Worm (Caenorhabditis elegans): Measurements from ENCODE around the gene ZK381.62.

Gene ZK381.62

DNA sequence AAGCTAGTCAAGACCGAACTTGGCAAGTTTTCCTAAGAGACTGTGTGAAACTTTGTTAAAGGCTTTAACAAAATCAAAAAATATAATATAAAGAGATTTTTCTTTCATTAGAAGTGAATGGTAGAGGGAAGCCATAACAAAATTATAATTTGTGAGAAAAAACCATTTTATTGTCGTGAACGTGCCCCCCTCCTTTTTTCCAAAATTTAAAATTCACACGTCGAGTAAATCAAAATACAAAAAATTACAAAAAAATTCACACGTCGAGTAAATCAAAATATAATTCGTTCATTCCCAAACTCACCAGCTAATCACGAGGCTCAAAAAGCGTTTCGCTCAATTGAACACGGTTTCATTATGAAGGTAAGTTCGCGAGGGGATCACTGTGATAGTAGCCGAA lies 38.4 kb upstream of the ZK381.62 start, which contains the start of gene C25A8.2 (continued):
- no peak for TF ChIP-seq daf-12 (tag; optimal IDR thresholded peaks at IDR 0.05)

DNA sequence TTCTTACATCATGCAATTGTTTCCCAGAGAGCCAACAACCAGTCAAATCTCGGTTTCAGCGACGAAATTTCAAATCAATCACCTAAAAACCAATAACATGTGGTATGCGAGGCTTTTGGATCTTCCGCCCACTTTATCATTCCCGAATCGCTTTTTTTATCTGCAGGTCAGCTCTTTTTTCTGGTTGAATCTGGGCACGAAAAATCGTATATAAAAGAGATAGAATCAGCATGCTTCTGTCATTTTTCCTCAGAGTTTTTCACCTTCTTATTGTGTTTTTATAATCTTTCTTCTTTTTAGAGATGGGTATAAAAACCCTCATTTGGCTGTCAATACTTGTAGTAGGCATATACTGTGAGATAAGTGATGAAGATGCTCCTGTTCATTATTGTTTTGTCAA lies 32.2 kb upstream of the ZK381.62 start, which contains the start of gene cht-3:
Gene cht-3, plus strand, starts transcription at position 301 of the 400 bp plus-strand sequence.
- TF ChIP-seq zfp-2 (tag; optimal IDR thresholded peaks at IDR 0.05) (no peak), egl-27 (tag; optimal IDR thresholded peaks at IDR 0.05) (no peak), attf-4 (tag; optimal IDR thresholded peaks at IDR 0.05) (no peak), lin-29 (GFP tag; IDR thresholded peaks at IDR 0.05) (no peak), lim-7 (GFP tag; IDR thresholded peaks at IDR 0.05) (no peak), lsy-2 (tag; optimal IDR thresholded peaks at IDR 0.05) (no peak), nhr-41 (GFP tag; IDR thresholded peaks at IDR 0.05) (no peak), nhr-102 (tag; optimal IDR thresholded peaks at IDR 0.05) (no peak), pqm-1 (tag; optimal IDR thresholded peaks at IDR 0.05) (no peak), zag-1 (tag; optimal IDR thresholded peaks at IDR 0.05) (no peak), lin-1 (GFP tag; IDR thresholded peaks at IDR 0.05) (no peak), unc-62 (GFP tag; optimal IDR thresholded peaks at IDR 0.05 in 1 of 2) (no peak), unc-62 (tag; optimal IDR thresholded peaks at IDR 0.05) (no peak), ceh-82 (tag; optimal IDR thresholded peaks at IDR 0.05) (no peak), fos-1 (tag; optimal IDR thresholded peaks at IDR 0.05) (no peak), ZK546.5 (tag; optimal IDR thresholded peaks at IDR 0.05) (no peak), Y5F2A.4 (GFP tag; optimal IDR thresholded peaks at IDR 0.05) (no peak)

ce11 chrIV:6999206-6999605 lies 28.1 kb upstream of the ZK381.62 start, which contains the start of gene C25A8.5:
TSS of gene C25A8.5 (plus strand) at chrIV:6999506.
- TF ChIP-seq dve-1 (tag; optimal IDR thresholded peaks at IDR 0.05; ENCODE audit: insufficient read depth) (no peak), zag-1 (tag; optimal IDR thresholded peaks at IDR 0.05) (no peak), nhr-237 (tag; optimal IDR thresholded peaks at IDR 0.05) (no peak), daf-12 (tag; optimal IDR thresholded peaks at IDR 0.05) (no peak), pqm-1 (tag; optimal IDR thresholded peaks at IDR 0.05) (no peak), lim-7 (GFP tag; IDR thresholded peaks at IDR 0.05) (no peak), hmg-1.1 (GFP tag; IDR thresholded peaks at IDR 0.05) (no peak), dmd-6 (GFP tag; IDR thresholded peaks at IDR 0.05) (no peak), dmd-9 (GFP tag; IDR thresholded peaks at IDR 0.05) (no peak), lin-15B (tag; optimal IDR thresholded peaks at IDR 0.05) (no peak), snpc-1.2 (GFP tag; IDR thresholded peaks at IDR 0.05) (no peak), nhr-102 (tag; optimal IDR thresholded peaks at IDR 0.05) (no peak), R02D3.7 (tag; optimal IDR thresholded peaks at IDR 0.05) (no peak)

ce11 chrIV:6997918-6998317 lies 26.8 kb upstream of the ZK381.62 start:
- TF ChIP-seq lin-13 (GFP tag; optimal IDR thresholded peaks at IDR 0.05) = no peak
- no peak for TF ChIP-seq pqm-1 (tag; optimal IDR thresholded peaks at IDR 0.05)
- no peak for TF ChIP-seq hlh-30 (tag; optimal IDR thresholded peaks at IDR 0.05; ENCODE audit: insufficient read depth)
- no peak for TF ChIP-seq egl-27 (tag; optimal IDR thresholded peaks at IDR 0.05)
- TF ChIP-seq snpc-4 (tag; optimal IDR thresholded peaks at IDR 0.05) = no peak
- TF ChIP-seq daf-16 (GFP tag; optimal IDR thresholded peaks at IDR 0.05) = no peak
- TF ChIP-seq daf-16 (tag; optimal IDR thresholded peaks at IDR 0.05) = no peak

ce11 chrIV:6991070-6991469 lies 20.0 kb upstream of the ZK381.62 start:
- TF ChIP-seq daf-19 (GFP tag; conservative IDR thresholded peaks at IDR 0.05) (no peak), nhr-11 (tag; optimal IDR thresholded peaks at IDR 0.05) (no peak), F26F4.8 (GFP tag; conservative IDR thresholded peaks at IDR 0.05) (no peak), fos-1 (tag; optimal IDR thresholded peaks at IDR 0.05) (no peak), nhr-42 (GFP tag; IDR thresholded peaks at IDR 0.05) (no peak), egl-43 (GFP tag; IDR thresholded peaks at IDR 0.05) (no peak)

Measured in whole organism, L4 larva.